Worm (Caenorhabditis elegans) whole organism, late embryonic: ENCODE measurements around the gene ddo-1.

Experiments
- C08G9.2 ChIP-seq: sonication (generic microtip); optimal IDR thresholded peaks from 2 replicates; lab custom pipeline; 2016; ENCODE audit warnings: mild to moderate bottlenecking, missing genetic modification characterization, moderate library complexity, missing compliant biosample characterization
- F13H6.1 ChIP-seq: sonication (generic microtip); optimal IDR thresholded peaks from 2 replicates; lab custom pipeline; 2016; ENCODE audit warnings: missing genetic modification characterization, missing compliant biosample characterization
- Y22D7AL.16 ChIP-seq: sonication (generic microtip); optimal IDR thresholded peaks from 2 replicates; lab custom pipeline; 2016; ENCODE audit warnings: missing genetic modification characterization, missing compliant biosample characterization
- ceh-18 ChIP-seq: sonication (generic microtip); optimal IDR thresholded peaks from 2 replicates; lab custom pipeline; 2016; ENCODE audit warnings: missing genetic modification characterization, missing compliant biosample characterization
- ceh-31 ChIP-seq: sonication (generic microtip); optimal IDR thresholded peaks from 2 replicates; lab custom pipeline; 2016; ENCODE audit warnings: missing genetic modification characterization, missing compliant biosample characterization
- che-1 ChIP-seq: sonication (generic microtip); optimal IDR thresholded peaks from 2 replicates; lab custom pipeline; 2016; ENCODE audit warnings: mild to moderate bottlenecking, missing genetic modification characterization, missing compliant biosample characterization
- dmd-4 ChIP-seq: sonication (generic microtip); optimal IDR thresholded peaks from 2 replicates; lab custom pipeline; 2016; ENCODE audit warnings: borderline replicate concordance, missing genetic modification characterization, missing compliant biosample characterization
- dve-1 ChIP-seq: sonication (generic microtip); optimal IDR thresholded peaks from 2 replicates; lab custom pipeline; 2017; ENCODE audit warnings: antibody characterized with exemption, mild to moderate bottlenecking, missing genetic modification characterization, missing compliant biosample characterization
- elt-4 ChIP-seq: sonication (generic microtip); optimal IDR thresholded peaks from 2 replicates; lab custom pipeline; 2016; ENCODE audit warnings: missing genetic modification characterization, missing compliant biosample characterization
- fax-1 ChIP-seq: sonication (generic microtip); optimal IDR thresholded peaks from 2 replicates; lab custom pipeline; 2016; ENCODE audit warnings: missing genotype, missing genetic modification characterization, missing compliant biosample characterization
- gmeb-2 ChIP-seq: sonication (generic microtip); optimal IDR thresholded peaks from 2 replicates; lab custom pipeline; 2016; ENCODE audit warnings: missing genetic modification characterization, inconsistent platforms, missing compliant biosample characterization
- hlh-6 ChIP-seq: sonication (generic microtip); optimal IDR thresholded peaks from 2 replicates; lab custom pipeline; 2016; ENCODE audit warnings: missing genotype, missing genetic modification characterization, missing compliant biosample characterization
- hlh-8 ChIP-seq: sonication (generic microtip); optimal IDR thresholded peaks from 2 replicates; lab custom pipeline; 2016; ENCODE audit warnings: missing genotype, missing genetic modification characterization, missing compliant biosample characterization
- lin-11 ChIP-seq: fragments of 200-800 bp; sonication (Bioruptor generic); optimal IDR thresholded peaks from 2 replicates; lab custom pipeline; 2018; ENCODE audit warnings: mild to moderate bottlenecking, missing genetic modification characterization, missing compliant biosample characterization
- madf-2 ChIP-seq: sonication (generic microtip); optimal IDR thresholded peaks from 2 replicates; lab custom pipeline; 2017; ENCODE audit warnings: missing genetic modification characterization, missing compliant biosample characterization
- mec-3 ChIP-seq: sonication (generic microtip); optimal IDR thresholded peaks from 2 replicates; lab custom pipeline; 2016; ENCODE audit warnings: borderline replicate concordance, missing genetic modification characterization, missing compliant biosample characterization
- nfya-1 ChIP-seq: sonication (generic microtip); optimal IDR thresholded peaks from 2 replicates; lab custom pipeline; 2017; ENCODE audit warnings: missing genetic modification characterization, mild to moderate bottlenecking, missing compliant biosample characterization, antibody characterized with exemption, moderate library complexity
- odd-2 ChIP-seq: sonication (generic microtip); optimal IDR thresholded peaks from 2 replicates; lab custom pipeline; 2017; ENCODE audit warnings: antibody characterized with exemption, mild to moderate bottlenecking, missing genetic modification characterization, missing compliant biosample characterization
- pha-4 ChIP-seq: fragments of 150-350 bp; optimal IDR thresholded peaks from 2 replicates; lab custom pipeline; 2018; ENCODE audit warnings: missing biosample characterization, missing genetic modification reagents, missing genetic modification characterization
- pqm-1 ChIP-seq: sonication (generic microtip); optimal IDR thresholded peaks from 2 replicates; lab custom pipeline; 2016; ENCODE audit warnings: missing genetic modification characterization, missing compliant biosample characterization
- sdc-2 ChIP-seq: sonication (generic microtip); optimal IDR thresholded peaks from 2 replicates; lab custom pipeline; 2016; ENCODE audit warnings: missing genotype, missing genetic modification characterization, missing compliant biosample characterization
- sox-4 ChIP-seq: sonication (generic microtip); optimal IDR thresholded peaks from 2 replicates; lab custom pipeline; 2017; ENCODE audit warnings: mild to moderate bottlenecking, missing genetic modification characterization, inconsistent platforms, missing compliant biosample characterization
- syd-9 ChIP-seq: sonication (generic microtip); optimal IDR thresholded peaks from 2 replicates; lab custom pipeline; 2016; ENCODE audit warnings: mild to moderate bottlenecking, missing genetic modification characterization, moderate library complexity, missing compliant biosample characterization
- ttx-3 ChIP-seq: sonication (generic microtip); optimal IDR thresholded peaks from 2 replicates; lab custom pipeline; 2016; ENCODE audit warnings: missing genetic modification reagents, missing genetic modification characterization, missing compliant biosample characterization
- unc-3 ChIP-seq, 2 experiments: fragments of 200-800 bp in 1 of 2; sonication (Bioruptor generic) in 1 of 2; sonication (generic microtip) in 1 of 2; conservative IDR thresholded peaks in 1 of 2; optimal IDR thresholded peaks in 1 of 2; 2 replicates each; pipeline versions ENCODE4 v1.3.6 to Lab custom; 2016 to 2022; ENCODE audit warnings: missing compliant biosample characterization in 2 of 2, missing genetic modification characterization in 2 of 2, missing genetic modification reagents in 1 of 2
- unc-55 ChIP-seq: sonication (generic microtip); optimal IDR thresholded peaks from 2 replicates; lab custom pipeline; 2017; ENCODE audit warnings: missing biosample characterization, missing genetic modification reagents, missing genetic modification characterization

ddo-1 gene

ce11 chrV:17728757-17729156 is 48.3 kb downstream of the ddo-1 start:
- TF ChIP-seq pqm-1 (tag; lab: Kevin White, UChicago) (no peak), gmeb-2 (tag; lab: Kevin White, UChicago) (no peak), ceh-31 (tag; lab: Kevin White, UChicago) (no peak), pha-4 (tag; lab: Kevin White, UChicago) (no peak), lin-11 (tag; lab: Kevin White, UChicago) (no peak), mec-3 (tag; lab: Kevin White, UChicago) (no peak), F13H6.1 (tag; lab: Kevin White, UChicago) (no peak), sox-4 (no peak), elt-4 (no peak), ceh-18 (tag; lab: Kevin White, UChicago) (peak; percentile 29), unc-55 (GFP tag; lab: Kevin White, UChicago) (peak; percentile 75), hlh-6 (tag; lab: Kevin White, UChicago) (no peak)

- TF ChIP-seq dve-1 (peak; percentile 84), Y22D7AL.16 (tag; lab: Kevin White, UChicago) (no peak), syd-9 (no peak)
Measured at ce11 chrV:17728336-17728735, 48.7 kb downstream of the ddo-1 start.

ce11 chrV:17724704-17725103 is 52.3 kb downstream of the ddo-1 start, which contains the start of gene fat-5:
TSS of gene fat-5 (plus strand) at chrV:17725004.
- no peak for TF ChIP-seq syd-9
- TF ChIP-seq dve-1: no peak
- no peak for TF ChIP-seq hlh-8 (tag; lab: Kevin White, UChicago)
- TF ChIP-seq dmd-4 (tag; lab: Kevin White, UChicago): no peak
- no peak for TF ChIP-seq unc-55 (GFP tag; lab: Kevin White, UChicago)
- no peak for TF ChIP-seq sdc-2 (tag; lab: Kevin White, UChicago)
- TF ChIP-seq unc-3 (GFP tag; conservative IDR thresholded peaks at IDR 0.05; lab: Robert Waterston, UW): no peak
- no peak for TF ChIP-seq unc-3 (tag; optimal IDR thresholded peaks at IDR 0.05; lab: Kevin White, UChicago)
- TF ChIP-seq pha-4 (tag; lab: Kevin White, UChicago): no peak
- no peak for TF ChIP-seq C08G9.2 (tag; lab: Kevin White, UChicago)
- no peak for TF ChIP-seq fax-1 (tag; lab: Kevin White, UChicago)
- TF ChIP-seq che-1: no peak
- no peak for TF ChIP-seq nfya-1 (tag; lab: Kevin White, UChicago)
- no peak for TF ChIP-seq mec-3 (tag; lab: Kevin White, UChicago)
- no peak for TF ChIP-seq lin-11 (tag; lab: Kevin White, UChicago)
- no peak for TF ChIP-seq odd-2 (tag; lab: Kevin White, UChicago)
- TF ChIP-seq Y22D7AL.16 (tag; lab: Kevin White, UChicago): no peak
- TF ChIP-seq elt-4: no peak
- TF ChIP-seq ttx-3 (tag; lab: Kevin White, UChicago): no peak
- TF ChIP-seq madf-2 (tag; lab: Kevin White, UChicago): no peak
